Worm (Caenorhabditis elegans) whole organism, dauer: ENCODE measurements around the gene lim-6.

Experiments used
- unc-62 ChIP-seq: sonication (generic microtip); optimal IDR thresholded peaks from 2 replicates; lab custom pipeline; 2017; ENCODE audit warnings: missing biosample characterization, missing genetic modification reagents, missing genetic modification characterization

lim-6 gene

ce11 chrX:1080549-1080948, 8.3 kb downstream of the lim-6 start, which contains the start of gene pfn-3:
Gene pfn-3 (minus strand): TSS chrX:1080649.
- no peak for TF ChIP-seq unc-62 (GFP tag; lab: Kevin White, UChicago)

ce11 chrX:1081927-1082326, 9.7 kb downstream of the lim-6 start:
- TF ChIP-seq unc-62 (GFP tag; lab: Kevin White, UChicago), result no peak

ce11 chrX:1085000-1085399, 12.7 kb downstream of the lim-6 start:
- TF ChIP-seq unc-62 (GFP tag; lab: Kevin White, UChicago), result no peak

- no peak for TF ChIP-seq unc-62 (GFP tag; lab: Kevin White, UChicago)
These were observed 14.2 kb downstream of the lim-6 start for ce11 chrX:1086406-1086897.

- TF ChIP-seq unc-62 (GFP tag; lab: Kevin White, UChicago), result no peak
These were observed 15.8 kb downstream of the lim-6 start, which contains the start of gene rei-2 for ce11 chrX:1088048-1088447. Gene rei-2 (minus strand): TSS chrX:1088148.

- TF ChIP-seq unc-62 (GFP tag; lab: Kevin White, UChicago), result no peak
These were observed 16.9 kb downstream of the lim-6 start for ce11 chrX:1089133-1089532.

ce11 chrX:1089676-1090075, 17.4 kb downstream of the lim-6 start:
- no peak for TF ChIP-seq unc-62 (GFP tag; lab: Kevin White, UChicago)

- no peak for TF ChIP-seq unc-62 (GFP tag; lab: Kevin White, UChicago)
These were observed 20.9 kb downstream of the lim-6 start for ce11 chrX:1093154-1093553.

ce11 chrX:1094332-1094731, 22.1 kb downstream of the lim-6 start:
- TF ChIP-seq unc-62 (GFP tag; lab: Kevin White, UChicago), result no peak

ce11 chrX:1096808-1097207, 24.6 kb downstream of the lim-6 start, which contains the start of the genes pigx-1 and rme-6:
Gene pigx-1 (minus strand): TSS chrX:1097013.
Gene rme-6 (plus strand): TSS chrX:1097152.
- TF ChIP-seq unc-62 (GFP tag; lab: Kevin White, UChicago), result no peak

- TF ChIP-seq unc-62 (GFP tag; lab: Kevin White, UChicago), result no peak
These were observed 31.5 kb downstream of the lim-6 start, which contains the start of gene ife-4 for ce11 chrX:1103702-1104262. Gene ife-4 (plus strand): TSS chrX:1104212.

ce11 chrX:1107758-1108157, 35.5 kb downstream of the lim-6 start, which contains the start of gene C05D9.4:
Gene C05D9.4 (plus strand): TSS chrX:1108058.
- no peak for TF ChIP-seq unc-62 (GFP tag; lab: Kevin White, UChicago)

- TF ChIP-seq unc-62 (GFP tag; lab: Kevin White, UChicago), result no peak
These were observed 36.6 kb downstream of the lim-6 start for ce11 chrX:1108874-1109273.

- no peak for TF ChIP-seq unc-62 (GFP tag; lab: Kevin White, UChicago)
These were observed 38.5 kb downstream of the lim-6 start for ce11 chrX:1110723-1111122.

- TF ChIP-seq unc-62 (GFP tag; lab: Kevin White, UChicago), result no peak
These were observed 39.4 kb downstream of the lim-6 start, which contains the start of gene C05D9.3 for ce11 chrX:1111603-1112002. Gene C05D9.3 (plus strand): TSS chrX:1111903.

ce11 chrX:1115207-1115606, 43.0 kb downstream of the lim-6 start:
- no peak for TF ChIP-seq unc-62 (GFP tag; lab: Kevin White, UChicago)

- no peak for TF ChIP-seq unc-62 (GFP tag; lab: Kevin White, UChicago)
These were observed 45.0 kb downstream of the lim-6 start for ce11 chrX:1117252-1117651.
